Fruit fly (Drosophila melanogaster) whole organism, wandering third instar larva: ENCODE results near the gene CG15525.

Experiments
- Abd-B ChIP-seq: fragments of >200 bp; optimal IDR thresholded peaks from 2 replicates; lab custom pipeline; 2017; ENCODE audit warnings: missing biosample characterization, missing genetic modification characterization
- CG32264 ChIP-seq: fragments of 200-800 bp; sonication (Bioruptor generic); optimal IDR thresholded peaks from 2 replicates; lab custom pipeline; 2016; ENCODE audit warnings: missing biosample characterization, missing genetic modification characterization
- CG9705 ChIP-seq: fragments of 200-800 bp; sonication (Bioruptor generic); optimal IDR thresholded peaks from 2 replicates; lab custom pipeline; 2018; ENCODE audit warnings: missing biosample characterization, mild to moderate bottlenecking, missing genetic modification characterization
- CrebA ChIP-seq: fragments of 200-800 bp; sonication (Bioruptor generic); optimal IDR thresholded peaks from 2 replicates; lab custom pipeline; 2016; ENCODE audit warnings: missing biosample characterization, mild to moderate bottlenecking, missing genetic modification characterization, borderline replicate concordance
- Dfd ChIP-seq: fragments of >200 bp; optimal IDR thresholded peaks from 2 replicates; lab custom pipeline; 2017; ENCODE audit warnings: missing biosample characterization, missing genetic modification characterization
- Dif ChIP-seq: fragments of 200-275, 200-300 bp; sonication (Bioruptor generic); optimal IDR thresholded peaks from 2 replicates; lab custom pipeline; 2018; ENCODE audit warnings: missing biosample characterization, missing genetic modification characterization; ENCODE audit not compliant: partially characterized antibody
- GATAd ChIP-seq: sonication (Bioruptor generic); optimal IDR thresholded peaks from 2 replicates; lab custom pipeline; 2016; ENCODE audit warnings: missing biosample characterization, missing genetic modification characterization
- HLH106 ChIP-seq: fragments of 200-800 bp; optimal IDR thresholded peaks from 3 replicates; lab custom pipeline; 2019; ENCODE audit warnings: missing biosample characterization, mild to moderate bottlenecking, missing genetic modification characterization, moderate library complexity
- Hnf4 ChIP-seq: fragments of 200-800 bp; sonication (Bioruptor generic); optimal IDR thresholded peaks from 2 replicates; lab custom pipeline; 2016; ENCODE audit warnings: missing biosample characterization, mild to moderate bottlenecking, missing genetic modification characterization
- Hr78 ChIP-seq: fragments of >200 bp; optimal IDR thresholded peaks from 2 replicates; lab custom pipeline; 2017; ENCODE audit warnings: missing biosample characterization, missing genetic modification characterization
- Hr83 ChIP-seq: fragments of 200-300 bp; sonication (Bioruptor generic); optimal IDR thresholded peaks from 2 replicates; lab custom pipeline; 2016; ENCODE audit warnings: missing biosample characterization, mild to moderate bottlenecking, missing genetic modification characterization, moderate library complexity; ENCODE audit not compliant: poor library complexity, severe bottlenecking
- Jra ChIP-seq: sonication (Bioruptor generic); optimal IDR thresholded peaks from 2 replicates; lab custom pipeline; 2016; ENCODE audit warnings: missing biosample characterization, missing genetic modification characterization
- Mio ChIP-seq: sonication (Bioruptor generic); optimal IDR thresholded peaks from 2 replicates; lab custom pipeline; 2016; ENCODE audit warnings: missing biosample characterization, missing genetic modification characterization
- Myc ChIP-seq: fragments of >200 bp; optimal IDR thresholded peaks from 2 replicates; lab custom pipeline; 2017
- N ChIP-seq: fragments of >200 bp; optimal IDR thresholded peaks from 2 replicates; lab custom pipeline; 2018; ENCODE audit warnings: missing biosample characterization, missing external identifiers, missing genetic modification characterization
- OdsH ChIP-seq: fragments of 200-800 bp; sonication (Bioruptor generic); optimal IDR thresholded peaks from 2 replicates; lab custom pipeline; 2016; ENCODE audit warnings: missing biosample characterization, mild to moderate bottlenecking, missing genetic modification characterization
- Rel ChIP-seq, 2 experiments: fragments of 200-800 bp; sonication (Bioruptor generic) in 1 of 2; optimal IDR thresholded peaks; 2 replicates in 1 of 2; 3 replicates in 1 of 2; lab custom pipeline; 2016 to 2019; ENCODE audit warnings: mild to moderate bottlenecking in 2 of 2, missing biosample characterization in 2 of 2, missing genetic modification characterization in 2 of 2, moderate library complexity in 1 of 2
- Sp1 ChIP-seq: fragments of 200-800 bp; sonication (Bioruptor generic); optimal IDR thresholded peaks from 3 replicates; lab custom pipeline; 2019; ENCODE audit warnings: missing biosample characterization, mild to moderate bottlenecking, missing genetic modification characterization, moderate library complexity
- Vsx2 ChIP-seq: fragments of 200-300, 225-300 bp; sonication (Bioruptor generic); optimal IDR thresholded peaks from 2 replicates; lab custom pipeline; 2018; ENCODE audit warnings: missing biosample characterization, missing genetic modification characterization; ENCODE audit not compliant: partially characterized antibody
- br ChIP-seq: fragments of 200-800 bp; sonication (Bioruptor generic); optimal IDR thresholded peaks from 2 replicates; lab custom pipeline; 2016; ENCODE audit warnings: missing biosample characterization, missing genetic modification characterization
- brk ChIP-seq: fragments of 200-800 bp; sonication (Bioruptor generic); optimal IDR thresholded peaks from 2 replicates; lab custom pipeline; 2016; ENCODE audit warnings: missing biosample characterization, mild to moderate bottlenecking, missing genetic modification characterization
- dl ChIP-seq, 2 experiments: fragments of 175-275, 200-275 bp in 1 of 2; fragments of 200-275 bp in 1 of 2; sonication (Bioruptor generic); optimal IDR thresholded peaks; lab custom pipeline; 2018; ENCODE audit warnings: mild to moderate bottlenecking in 2 of 2, missing biosample characterization in 2 of 2, missing genetic modification characterization in 2 of 2, moderate library complexity in 2 of 2; ENCODE audit not compliant: partially characterized antibody in 2 of 2, insufficient read depth in 1 of 2
- dmrt93B ChIP-seq: fragments of 200-800 bp; sonication (Bioruptor generic); optimal IDR thresholded peaks from 2 replicates; lab custom pipeline; 2018; ENCODE audit warnings: missing biosample characterization, mild to moderate bottlenecking, missing genetic modification characterization
- dsf ChIP-seq: sonication (Bioruptor generic); optimal IDR thresholded peaks from 2 replicates; lab custom pipeline; 2016; ENCODE audit warnings: missing biosample characterization, missing genetic modification characterization, borderline replicate concordance
- ey ChIP-seq: fragments of 200-800 bp; sonication (Bioruptor generic); optimal IDR thresholded peaks from 2 replicates; lab custom pipeline; 2016; ENCODE audit warnings: missing biosample characterization, missing genetic modification characterization
- foxo ChIP-seq, 2 experiments: fragments of 200-800 bp; sonication (Bioruptor generic); optimal IDR thresholded peaks; 2 replicates in 1 of 2; 3 replicates in 1 of 2; lab custom pipeline; 2016 to 2017; ENCODE audit warnings: missing biosample characterization in 2 of 2, missing genetic modification characterization in 2 of 2
- fru ChIP-seq: fragments of 200-800 bp; sonication (Bioruptor generic); optimal IDR thresholded peaks from 3 replicates; lab custom pipeline; 2016; ENCODE audit warnings: missing biosample characterization, mild to moderate bottlenecking, missing genetic modification characterization
- h ChIP-seq: fragments of 200-800 bp; sonication (Bioruptor generic); optimal IDR thresholded peaks from 3 replicates; lab custom pipeline; 2016; ENCODE audit warnings: missing biosample characterization, mild to moderate bottlenecking, missing genetic modification characterization
- jim ChIP-seq: fragments of 175-275, 200-325 bp; sonication (Bioruptor generic); optimal IDR thresholded peaks from 2 replicates; lab custom pipeline; 2016; ENCODE audit warnings: missing biosample characterization, mild to moderate bottlenecking, missing genetic modification characterization
- pan ChIP-seq: fragments of >200 bp; optimal IDR thresholded peaks from 2 replicates; lab custom pipeline; 2017
- psq ChIP-seq: fragments of 200-800 bp; sonication (Bioruptor generic); optimal IDR thresholded peaks from 3 replicates; lab custom pipeline; 2017; ENCODE audit warnings: missing biosample characterization, mild to moderate bottlenecking, missing genetic modification characterization, moderate library complexity
- rgr ChIP-seq: fragments of 200-800 bp; sonication (Bioruptor generic); optimal IDR thresholded peaks from 3 replicates; lab custom pipeline; 2016; ENCODE audit warnings: missing biosample characterization, mild to moderate bottlenecking, missing genetic modification characterization
- sage ChIP-seq: fragments of 200-800 bp; sonication (Bioruptor generic); optimal IDR thresholded peaks from 2 replicates; lab custom pipeline; 2016; ENCODE audit warnings: missing biosample characterization, mild to moderate bottlenecking, missing genetic modification characterization
- sv ChIP-seq: fragments of 200-800 bp; sonication (Bioruptor generic); optimal IDR thresholded peaks from 3 replicates; lab custom pipeline; 2016; ENCODE audit warnings: missing biosample characterization, missing genetic modification characterization
- tai ChIP-seq: sonication (Bioruptor generic); optimal IDR thresholded peaks from 2 replicates; lab custom pipeline; 2016; ENCODE audit warnings: missing biosample characterization, missing genetic modification characterization
- usp ChIP-seq: fragments of >200 bp; optimal IDR thresholded peaks from 2 replicates; lab custom pipeline; 2017; ENCODE audit warnings: missing biosample characterization, missing genetic modification characterization
- woc ChIP-seq: sonication (Bioruptor generic); optimal IDR thresholded peaks from 2 replicates; lab custom pipeline; 2016; ENCODE audit warnings: missing biosample characterization, mild to moderate bottlenecking, missing genetic modification characterization

The CG15525 gene

dm6 chr3R:29983886-29984285 is 13.6 kb downstream of the CG15525 start:
- no peak for TF ChIP-seq HLH106 (tag; lab: Kevin White, UChicago)
- no peak for TF ChIP-seq Vsx2
- TF ChIP-seq rgr (GFP tag; lab: Kevin White, UChicago): no peak
- no peak for TF ChIP-seq br
- no peak for TF ChIP-seq Hr83
- TF ChIP-seq GATAd (GFP tag; lab: Kevin White, UChicago): no peak
- TF ChIP-seq h: no peak
- TF ChIP-seq CG32264: no peak

- peak; percentile 85 for TF ChIP-seq OdsH (GFP tag; lab: Kevin White, UChicago)
- TF ChIP-seq h: peak; percentile 94
- no peak for TF ChIP-seq Dfd (GFP tag; lab: Kevin White, UChicago)
- no peak for TF ChIP-seq Abd-B (GFP tag; lab: Kevin White, UChicago)
- peak; percentile 85 for TF ChIP-seq Sp1
- TF ChIP-seq foxo (GFP tag; optimal IDR thresholded peaks at IDR 0.05; lab: Kevin White, UChicago): peak; percentile 54 to 91
- TF ChIP-seq Jra (GFP tag; lab: Kevin White, UChicago): no peak
- peak; percentile 37 for TF ChIP-seq CG32264
- TF ChIP-seq Hr83: peak; percentile 62
- peak; percentile 76 for TF ChIP-seq ey (GFP tag; lab: Kevin White, UChicago)
- peak; percentile 83 for TF ChIP-seq Rel (GFP tag; optimal IDR thresholded peaks at IDR 0.05; lab: Kevin White, UChicago)
- TF ChIP-seq Rel (tag; optimal IDR thresholded peaks at IDR 0.05; lab: Kevin White, UChicago): peak; percentile 59
- peak; percentile 61 for TF ChIP-seq sage (GFP tag; lab: Kevin White, UChicago)
- no peak for TF ChIP-seq Mio
- no peak for TF ChIP-seq CrebA (GFP tag; lab: Kevin White, UChicago)
- TF ChIP-seq Dif: peak; percentile 17
- TF ChIP-seq Vsx2: peak; percentile 54
- TF ChIP-seq rgr (GFP tag; lab: Kevin White, UChicago): peak; percentile 85
- TF ChIP-seq dmrt93B: peak; percentile 70
- peak; percentile 93 for TF ChIP-seq HLH106 (tag; lab: Kevin White, UChicago)
- peak; percentile 86 for TF ChIP-seq psq
- peak; percentile 41 for TF ChIP-seq dsf (GFP tag; lab: Kevin White, UChicago)
- TF ChIP-seq CG9705 (GFP tag; lab: Kevin White, UChicago): peak; percentile 78
- TF ChIP-seq woc (GFP tag; lab: Kevin White, UChicago): peak; percentile 95
- TF ChIP-seq br: peak; percentile 83
- TF ChIP-seq fru (GFP tag; lab: Kevin White, UChicago): peak; percentile 85
- TF ChIP-seq tai (GFP tag; lab: Kevin White, UChicago): no peak
- TF ChIP-seq, all 38 proteins: peak for 20
These were observed 14.4 kb downstream of the CG15525 start, which contains the start of gene CG7896 for dm6 chr3R:29983073-29983544. TSS of gene CG7896 (plus strand) at chr3R:29983426.

dm6 chr3R:29982027-29982426 is 15.4 kb downstream of the CG15525 start:
- TF ChIP-seq ey (GFP tag; lab: Kevin White, UChicago): peak; percentile 19
- peak; percentile 14 for TF ChIP-seq rgr (GFP tag; lab: Kevin White, UChicago)
- TF ChIP-seq Abd-B (GFP tag; lab: Kevin White, UChicago): no peak
- TF ChIP-seq h: peak; percentile 18

- TF ChIP-seq brk: no peak
- TF ChIP-seq h: peak; percentile 9
These were observed 16.0 kb downstream of the CG15525 start for dm6 chr3R:29981479-29981878.

dm6 chr3R:29978595-29978994 is 18.9 kb downstream of the CG15525 start:
- no peak for TF ChIP-seq brk
- no peak for TF ChIP-seq psq
- no peak for TF ChIP-seq Vsx2
- TF ChIP-seq dsf (GFP tag; lab: Kevin White, UChicago): no peak
- TF ChIP-seq rgr (GFP tag; lab: Kevin White, UChicago): peak; percentile 32
- no peak for TF ChIP-seq Mio
- no peak for TF ChIP-seq Myc (lab: Kevin White, UChicago)
- no peak for TF ChIP-seq Jra (GFP tag; lab: Kevin White, UChicago)
- peak; percentile 32 for TF ChIP-seq br
- no peak for TF ChIP-seq Rel (GFP tag; optimal IDR thresholded peaks at IDR 0.05; lab: Kevin White, UChicago)
- TF ChIP-seq Rel (tag; optimal IDR thresholded peaks at IDR 0.05; lab: Kevin White, UChicago): no peak
- TF ChIP-seq usp: no peak
- TF ChIP-seq CG32264: no peak
- TF ChIP-seq CG9705 (GFP tag; lab: Kevin White, UChicago): no peak
- peak in 1 of 2 experiments; percentile 40 for TF ChIP-seq foxo (GFP tag; optimal IDR thresholded peaks at IDR 0.05; lab: Kevin White, UChicago)
- TF ChIP-seq Hnf4 (GFP tag; lab: Kevin White, UChicago): no peak
- no peak for TF ChIP-seq Abd-B (GFP tag; lab: Kevin White, UChicago)
- no peak for TF ChIP-seq sv (GFP tag; lab: Kevin White, UChicago)
- TF ChIP-seq Hr83: no peak
- TF ChIP-seq Dif: no peak
- TF ChIP-seq dl (GFP tag; optimal IDR thresholded peaks at IDR 0.05; lab: Kevin White, UChicago; ENCODE audit: insufficient read depth in 1 of 2, partially characterized antibody in 2 of 2): no peak
- TF ChIP-seq Dfd (GFP tag; lab: Kevin White, UChicago): no peak
- no peak for TF ChIP-seq GATAd (GFP tag; lab: Kevin White, UChicago)
- TF ChIP-seq Sp1: peak; percentile 32
- TF ChIP-seq fru (GFP tag; lab: Kevin White, UChicago): peak; percentile 48
- peak; percentile 39 for TF ChIP-seq ey (GFP tag; lab: Kevin White, UChicago)
- TF ChIP-seq pan: no peak
- no peak for TF ChIP-seq woc (GFP tag; lab: Kevin White, UChicago)
- TF ChIP-seq Hr78: no peak
- TF ChIP-seq jim (GFP tag; lab: Kevin White, UChicago): no peak
- TF ChIP-seq tai (GFP tag; lab: Kevin White, UChicago): no peak
- no peak for TF ChIP-seq N
- TF ChIP-seq CrebA (GFP tag; lab: Kevin White, UChicago): no peak
